Fruit fly (Drosophila melanogaster) whole organism, embryonic: ENCODE results near the gene Hexim.
A peak's percentile ranks its signal among the peaks of the same experiment; 100 is the strongest.

Source experiments
- Abd-B ChIP-seq: fragments of 200-800 bp; sonication (Bioruptor generic); optimal IDR thresholded peaks from 2 replicates; lab custom pipeline; 2018; ENCODE audit warnings: missing biosample characterization, mild to moderate bottlenecking, missing genetic modification characterization, moderate library complexity
- Aef1 ChIP-seq: fragments of 200-800 bp; sonication (Bioruptor generic); IDR thresholded peaks from 3 replicates; pipeline ENCODE4 v1.3.6; 2022; ENCODE audit warnings: missing biosample characterization, missing genetic modification characterization
- Antp ChIP-seq: fragments of 200-800 bp; sonication (Bioruptor generic); optimal IDR thresholded peaks from 3 replicates; lab custom pipeline; 2016; ENCODE audit warnings: missing biosample characterization, missing genetic modification characterization
- C15 ChIP-seq: fragments of 200-800 bp; sonication (Bioruptor generic); IDR thresholded peaks from 3 replicates; pipeline ENCODE4 v1.3.6; 2022; ENCODE audit warnings: missing biosample characterization, missing genetic modification characterization
- CG10654 ChIP-seq: fragments of 200-800 bp; sonication (Bioruptor generic); optimal IDR thresholded peaks from 2 replicates; lab custom pipeline; 2016; ENCODE audit warnings: missing biosample characterization, missing genetic modification characterization
- CG12104 ChIP-seq: fragments of 200-800 bp; sonication (Bioruptor generic); optimal IDR thresholded peaks from 3 replicates; lab custom pipeline; 2016; ENCODE audit warnings: missing biosample characterization, missing genetic modification characterization
- CG12236 ChIP-seq: fragments of 200-800 bp; sonication (Bioruptor generic); optimal IDR thresholded peaks from 2 replicates; lab custom pipeline; 2016; ENCODE audit warnings: missing biosample characterization, missing genetic modification characterization
- CG12769 ChIP-seq: fragments of 200-800 bp; sonication (Bioruptor generic); optimal IDR thresholded peaks from 2 replicates; lab custom pipeline; 2019; ENCODE audit warnings: missing biosample characterization, mild to moderate bottlenecking, missing genetic modification characterization, moderate library complexity
- CG13624 ChIP-seq: fragments of 200-800 bp; sonication (Bioruptor generic); optimal IDR thresholded peaks from 2 replicates; lab custom pipeline; 2016; ENCODE audit warnings: missing biosample characterization, missing genetic modification characterization
- CG15269 ChIP-seq: fragments of 200-800 bp; sonication (Bioruptor generic); optimal IDR thresholded peaks from 2 replicates; lab custom pipeline; 2018; ENCODE audit warnings: missing biosample characterization, mild to moderate bottlenecking, missing genetic modification characterization, moderate library complexity
- CG17802 ChIP-seq: fragments of 200-800 bp; sonication (Bioruptor generic); optimal IDR thresholded peaks from 2 replicates; lab custom pipeline; 2018; ENCODE audit warnings: missing biosample characterization, mild to moderate bottlenecking, missing genetic modification characterization, moderate library complexity
- CG2199 ChIP-seq: fragments of 200-800 bp; sonication (Bioruptor generic); IDR thresholded peaks from 3 replicates; pipeline ENCODE4 v1.3.6; 2022; ENCODE audit warnings: missing biosample characterization, missing genetic modification characterization
- CG6683 ChIP-seq: fragments of 200-800 bp; sonication (Bioruptor generic); optimal IDR thresholded peaks from 2 replicates; lab custom pipeline; 2017; ENCODE audit warnings: missing biosample characterization, mild to moderate bottlenecking, missing genetic modification characterization, missing genetic modification reagents
- CG8388 ChIP-seq: fragments of 200-800 bp; sonication (Bioruptor generic); optimal IDR thresholded peaks from 2 replicates; lab custom pipeline; 2019; ENCODE audit warnings: missing biosample characterization, mild to moderate bottlenecking, missing genetic modification characterization, moderate library complexity
- Dbx ChIP-seq: fragments of 200-800 bp; sonication (Bioruptor generic); IDR thresholded peaks from 3 replicates; pipeline ENCODE4 v1.3.6; 2022; ENCODE audit warnings: missing biosample characterization, missing genetic modification characterization
- Dek ChIP-seq: fragments of 200-800 bp; sonication (Bioruptor generic); optimal IDR thresholded peaks from 3 replicates; lab custom pipeline; 2019; ENCODE audit warnings: missing biosample characterization, mild to moderate bottlenecking, missing genetic modification characterization, moderate library complexity
- Ets97D ChIP-seq: fragments of 200-800 bp; sonication (Bioruptor generic); optimal IDR thresholded peaks from 3 replicates; lab custom pipeline; 2016; ENCODE audit warnings: missing biosample characterization, missing genetic modification characterization
- HLH54F ChIP-seq: fragments of 200-800 bp; sonication (Bioruptor generic); optimal IDR thresholded peaks from 3 replicates; lab custom pipeline; 2016; ENCODE audit warnings: missing biosample characterization, missing genetic modification characterization
- HLHmδ ChIP-seq: fragments of 200-800 bp; sonication (Bioruptor generic); optimal IDR thresholded peaks from 2 replicates; lab custom pipeline; 2018; ENCODE audit warnings: missing biosample characterization, mild to moderate bottlenecking, missing genetic modification characterization, moderate library complexity
- Hr78 ChIP-seq, 2 experiments: fragments of 200-800 bp in 1 of 2; fragments of >200 bp in 1 of 2; sonication (Bioruptor generic) in 1 of 2; optimal IDR thresholded peaks; 2 replicates each; lab custom pipeline; 2017 to 2019; ENCODE audit warnings: missing biosample characterization in 2 of 2, missing genetic modification characterization in 2 of 2, mild to moderate bottlenecking in 1 of 2, moderate library complexity in 1 of 2
- Med ChIP-seq: fragments of 200-800 bp; sonication (Bioruptor generic); peaks from one replicate; lab custom pipeline; 2016; ENCODE audit warnings: missing biosample characterization, missing genetic modification characterization, mild to moderate bottlenecking, inconsistent platforms, moderate library complexity
- Optix ChIP-seq: fragments of 200-800 bp; sonication (Bioruptor generic); IDR thresholded peaks from 3 replicates; pipeline ENCODE4 v1.3.6; 2022; ENCODE audit warnings: missing biosample characterization, missing genetic modification characterization
- Stat92E ChIP-seq, 3 experiments: fragments of >200 bp in 2 of 3; fragments of 200-800 bp in 1 of 3; sonication (Bioruptor generic) in 1 of 3; optimal IDR thresholded peaks; 2 replicates each; lab custom pipeline; 2017 to 2019; ENCODE audit warnings: missing biosample characterization in 3 of 3, missing genetic modification characterization in 3 of 3, mild to moderate bottlenecking in 1 of 3, moderate library complexity in 1 of 3
- bab2 ChIP-seq: fragments of 200-800 bp; sonication (Bioruptor generic); optimal IDR thresholded peaks from 2 replicates; lab custom pipeline; 2016; ENCODE audit warnings: missing biosample characterization, missing genetic modification characterization
- cg ChIP-seq: fragments of 200-800 bp; sonication (Bioruptor generic); optimal IDR thresholded peaks from 3 replicates; lab custom pipeline; 2019; ENCODE audit warnings: missing biosample characterization, mild to moderate bottlenecking, missing genetic modification characterization, moderate library complexity
- ci ChIP-seq: fragments of 200-800 bp; sonication (Bioruptor generic); IDR thresholded peaks from 3 replicates; pipeline ENCODE4 v1.3.6; 2022; ENCODE audit warnings: missing biosample characterization, missing genetic modification characterization
- crol ChIP-seq: fragments of 200-800 bp; sonication (Bioruptor generic); IDR thresholded peaks from 2 replicates; pipeline ENCODE4 v1.3.6; 2022; ENCODE audit warnings: missing biosample characterization, missing genetic modification characterization
- da ChIP-seq: fragments of 200-800 bp; sonication (Bioruptor generic); optimal IDR thresholded peaks from 2 replicates; lab custom pipeline; 2016; ENCODE audit warnings: missing biosample characterization, missing genetic modification characterization
- fd64A ChIP-seq: fragments of 200-800 bp; sonication (Bioruptor generic); optimal IDR thresholded peaks from 3 replicates; lab custom pipeline; 2018; ENCODE audit warnings: missing biosample characterization, mild to moderate bottlenecking, missing genetic modification characterization
- gcm2 ChIP-seq: fragments of 200-800 bp; sonication (Bioruptor generic); optimal IDR thresholded peaks from 2 replicates; lab custom pipeline; 2016; ENCODE audit warnings: missing biosample characterization, missing genetic modification characterization
- h ChIP-seq: fragments of >200 bp; optimal IDR thresholded peaks from 2 replicates; lab custom pipeline; 2017
- p53 ChIP-seq: fragments of 200-800 bp; sonication (Bioruptor generic); optimal IDR thresholded peaks from 2 replicates; lab custom pipeline; 2016; ENCODE audit warnings: missing biosample characterization, missing genetic modification characterization
- prd ChIP-seq, 3 experiments: fragments of >200 bp in 2 of 3; fragments of 200-800 bp in 1 of 3; sonication (Bioruptor generic) in 1 of 3; optimal IDR thresholded peaks in 2 of 3; IDR thresholded peaks in 1 of 3; 2 replicates in 2 of 3; 3 replicates in 1 of 3; pipeline versions ENCODE4 v1.3.6 to Lab custom; 2017 to 2022; ENCODE audit warnings: missing biosample characterization in 1 of 3, missing genetic modification characterization in 1 of 3
- psq ChIP-seq: fragments of 200-800 bp; sonication (Bioruptor generic); optimal IDR thresholded peaks from 2 replicates; lab custom pipeline; 2017; ENCODE audit warnings: missing biosample characterization, missing genetic modification characterization
- pzg ChIP-seq: fragments of 200-800 bp; sonication (Bioruptor generic); optimal IDR thresholded peaks from 3 replicates; lab custom pipeline; 2018; ENCODE audit warnings: missing biosample characterization, mild to moderate bottlenecking, missing genetic modification characterization, moderate library complexity
- rib ChIP-seq: fragments of 200-800 bp; sonication (Bioruptor generic); IDR thresholded peaks from 2 replicates; pipeline ENCODE4 v1.3.6; 2022; ENCODE audit warnings: missing biosample characterization, missing genetic modification characterization
- sd ChIP-seq: fragments of 200-800 bp; sonication (Bioruptor generic); optimal IDR thresholded peaks from 3 replicates; lab custom pipeline; 2018; ENCODE audit warnings: missing biosample characterization, mild to moderate bottlenecking, missing genetic modification characterization, moderate library complexity
- stc ChIP-seq: fragments of 200-800 bp; sonication (Bioruptor generic); IDR thresholded peaks from 2 replicates; pipeline ENCODE4 v1.3.6; 2022; ENCODE audit warnings: missing biosample characterization, missing genetic modification characterization
- tna ChIP-seq: fragments of 200-800 bp; sonication (Bioruptor generic); IDR thresholded peaks from 2 replicates; pipeline ENCODE4 v1.3.6; 2022; ENCODE audit warnings: missing biosample characterization, missing genetic modification characterization; ENCODE audit not compliant: partially characterized antibody
- wor ChIP-seq: fragments of 200-800 bp; sonication (Bioruptor generic); IDR thresholded peaks from 2 replicates; pipeline ENCODE4 v1.3.6; 2022; ENCODE audit warnings: missing biosample characterization, missing genetic modification characterization

Gene Hexim

dm6 chr3R:14649307-14650239, 9.7 kb upstream of the Hexim start (continued):
- TF ChIP-seq psq (GFP tag; lab: Kevin White, UChicago) (peak; percentile 66), stc (GFP tag; lab: Robert Waterston, UW) (no peak), HLH54F (GFP tag; lab: Kevin White, UChicago) (peak; percentile 17), ci (GFP tag; lab: Robert Waterston, UW) (0 out of 3 replicates have a peak, but pooled peaks have one; percentile 39), fd64A (GFP tag; lab: Kevin White, UChicago) (peak; percentile 9), Med (peak; percentile 62), Dek (tag; lab: Kevin White, UChicago) (peak; percentile 18), CG12769 (tag; lab: Kevin White, UChicago) (no peak), bab2 (GFP tag; lab: Kevin White, UChicago) (peak; percentile 24)

dm6 chr3R:14650367-14650766, 8.9 kb upstream of the Hexim start:
- TF ChIP-seq gcm2 (GFP tag; lab: Kevin White, UChicago), result no peak
- TF ChIP-seq CG17802 (tag; lab: Kevin White, UChicago), result no peak
- no peak for TF ChIP-seq rib
- TF ChIP-seq Abd-B (GFP tag; lab: Kevin White, UChicago), result no peak
- TF ChIP-seq cg (GFP tag; lab: Kevin White, UChicago), result peak; percentile 33
- TF ChIP-seq CG6683 (GFP tag; lab: Kevin White, UChicago), result no peak
- TF ChIP-seq tna, result no peak
- no peak for TF ChIP-seq Optix (GFP tag; lab: Robert Waterston, UW)
- peak; percentile 30; the same call in 1 of the 3 replicates for TF ChIP-seq CG2199 (GFP tag; lab: Robert Waterston, UW)
- no peak for TF ChIP-seq CG13624 (GFP tag; lab: Kevin White, UChicago)
- no peak for TF ChIP-seq CG8388
- TF ChIP-seq Antp (GFP tag; lab: Kevin White, UChicago), result no peak
- no peak for TF ChIP-seq h (lab: Kevin White, UChicago)
- TF ChIP-seq HLHmδ (GFP tag; lab: Kevin White, UChicago), result no peak
- TF ChIP-seq Dbx, result no peak
- TF ChIP-seq CG10654, result no peak
- no peak for TF ChIP-seq CG12104 (GFP tag; lab: Kevin White, UChicago)
- TF ChIP-seq C15, result no peak
- no peak for TF ChIP-seq pzg (GFP tag; lab: Kevin White, UChicago)
- TF ChIP-seq CG12236 (GFP tag; lab: Kevin White, UChicago), result no peak
- no peak for TF ChIP-seq Hr78 (GFP tag; optimal IDR thresholded peaks at IDR 0.05; lab: Kevin White, UChicago)
- peak in 1 of 3 experiments; percentile 61 for TF ChIP-seq Stat92E (GFP tag; optimal IDR thresholded peaks at IDR 0.05; lab: Kevin White, UChicago)
- TF ChIP-seq da, result no peak
- no peak for TF ChIP-seq Aef1 (GFP tag; lab: Robert Waterston, UW)
- TF ChIP-seq CG15269 (tag; lab: Kevin White, UChicago), result no peak
- no peak for TF ChIP-seq p53
- TF ChIP-seq Ets97D (GFP tag; lab: Kevin White, UChicago), result no peak
- peak; percentile 69 for TF ChIP-seq sd (tag; lab: Kevin White, UChicago)
- peak; percentile 27; the same call in 1 of the 2 replicates for TF ChIP-seq crol (GFP tag; lab: Robert Waterston, UW)
- no peak for TF ChIP-seq prd (optimal IDR thresholded peaks at IDR 0.05; lab: Kevin White, UChicago)
- TF ChIP-seq prd (GFP tag; IDR thresholded peaks at IDR 0.05; lab: Robert Waterston, UW), result no peak
- TF ChIP-seq wor, result no peak
